Fruit fly (Drosophila melanogaster): Measurements from ENCODE around the gene CG13071.

The CG13071 gene

dm6 chr3L:16232924-16233323, 29.6 kb upstream of the CG13071 start, which contains the start of gene Hsc20:
Hsc20 (plus strand) TSS chr3L:16233127.
- TF ChIP-seq GATAd (GFP tag; optimal IDR thresholded peaks at IDR 0.05) (no peak), Vsx2 (GFP tag; optimal IDR thresholded peaks at IDR 0.05; ENCODE audit: partially characterized antibody) (no peak), HLH106 (tag; optimal IDR thresholded peaks at IDR 0.05) (no peak), Hr78 (GFP tag; optimal IDR thresholded peaks at IDR 0.05) (no peak), Dif (GFP tag; optimal IDR thresholded peaks at IDR 0.05; ENCODE audit: partially characterized antibody) (no peak), Mio (GFP tag; optimal IDR thresholded peaks at IDR 0.05) (no peak), OdsH (GFP tag; optimal IDR thresholded peaks at IDR 0.05) (no peak), br (GFP tag; optimal IDR thresholded peaks at IDR 0.05) (no peak), CG32264 (GFP tag; optimal IDR thresholded peaks at IDR 0.05) (no peak), jim (GFP tag; optimal IDR thresholded peaks at IDR 0.05) (no peak), fru (GFP tag; optimal IDR thresholded peaks at IDR 0.05) (no peak), foxo (GFP tag; optimal IDR thresholded peaks at IDR 0.05) (no peak)

DNA sequence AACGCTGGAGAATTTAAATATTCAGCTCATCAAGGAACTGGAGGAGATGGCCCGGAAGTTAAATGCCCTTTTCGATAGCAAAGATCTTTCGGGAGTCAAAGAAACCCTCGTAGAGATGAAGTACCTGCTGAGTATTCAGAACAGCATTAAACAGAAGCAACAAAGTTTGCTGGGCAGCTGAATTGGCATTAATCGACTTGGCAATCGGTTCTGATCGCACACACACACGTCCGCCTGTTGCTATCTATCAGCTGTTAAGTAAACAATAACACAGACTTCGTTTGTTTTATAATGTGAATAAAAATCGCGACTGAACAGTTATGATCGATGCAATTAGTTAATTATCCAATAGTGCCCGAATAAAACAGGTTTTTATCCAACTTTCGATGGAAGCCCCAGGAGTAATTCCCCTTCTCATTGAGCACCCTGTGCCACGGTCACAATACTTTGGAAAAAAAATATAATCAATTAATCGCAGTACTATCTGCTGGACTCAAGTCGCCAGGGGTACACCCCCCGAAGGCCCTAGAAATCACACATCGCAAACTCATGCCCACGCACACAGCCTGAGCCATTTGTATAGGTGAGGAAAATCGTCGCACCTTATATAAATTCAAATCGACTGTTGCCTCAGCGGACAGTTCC, 28.6 kb upstream of the CG13071 start:
- TF ChIP-seq usp (GFP tag; optimal IDR thresholded peaks at IDR 0.05) (no peak), h (GFP tag; optimal IDR thresholded peaks at IDR 0.05) (peak; percentile 32), psq (GFP tag; optimal IDR thresholded peaks at IDR 0.05) (no peak), rgr (GFP tag; optimal IDR thresholded peaks at IDR 0.05) (peak; percentile 21), Rel (GFP tag; optimal IDR thresholded peaks at IDR 0.05) (no peak), Rel (tag; optimal IDR thresholded peaks at IDR 0.05) (peak; percentile 96)

dm6 chr3L:16241296-16241695, 21.2 kb upstream of the CG13071 start:
- TF ChIP-seq usp (GFP tag; optimal IDR thresholded peaks at IDR 0.05) (no peak), psq (GFP tag; optimal IDR thresholded peaks at IDR 0.05) (no peak), Vsx2 (GFP tag; optimal IDR thresholded peaks at IDR 0.05; ENCODE audit: partially characterized antibody) (no peak), jim (GFP tag; optimal IDR thresholded peaks at IDR 0.05) (no peak), N (GFP tag; optimal IDR thresholded peaks at IDR 0.05) (no peak), sv (GFP tag; optimal IDR thresholded peaks at IDR 0.05) (no peak), br (GFP tag; optimal IDR thresholded peaks at IDR 0.05) (no peak), dmrt93B (GFP tag; optimal IDR thresholded peaks at IDR 0.05) (no peak), foxo (GFP tag; optimal IDR thresholded peaks at IDR 0.05) (no peak), CrebA (GFP tag; optimal IDR thresholded peaks at IDR 0.05; ENCODE audit: borderline replicate concordance) (no peak), h (GFP tag; optimal IDR thresholded peaks at IDR 0.05) (no peak)

DNA sequence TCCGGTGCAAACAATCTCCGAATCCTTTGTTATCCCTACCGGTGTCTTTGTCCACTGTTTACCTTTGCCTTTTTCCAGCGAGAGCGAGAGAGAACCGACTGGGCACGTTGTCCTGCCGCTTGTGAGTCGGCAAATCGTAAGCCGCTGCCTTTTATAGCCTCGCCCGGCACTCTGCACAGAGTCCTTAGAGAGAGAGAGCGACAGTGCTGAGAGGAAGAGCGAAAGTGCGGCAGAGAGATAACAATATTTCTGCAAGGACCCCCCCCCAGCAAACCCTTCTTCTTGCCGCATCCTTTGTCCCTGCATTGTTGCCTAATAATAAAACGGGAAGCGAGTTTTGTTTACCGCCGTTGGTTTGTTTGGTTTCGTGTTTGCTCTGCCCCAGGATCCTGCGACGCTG, 10.3 kb upstream of the CG13071 start, which contains the start of gene CG13055:
CG13055 (minus strand) TSS at position 101 of the 400 bp plus-strand sequence.
- TF ChIP-seq ey (GFP tag; optimal IDR thresholded peaks at IDR 0.05), result no peak
- TF ChIP-seq br (GFP tag; optimal IDR thresholded peaks at IDR 0.05), result no peak
- TF ChIP-seq sv (GFP tag; optimal IDR thresholded peaks at IDR 0.05), result no peak
- no peak for TF ChIP-seq Hr78 (GFP tag; optimal IDR thresholded peaks at IDR 0.05)
- TF ChIP-seq jim (GFP tag; optimal IDR thresholded peaks at IDR 0.05), result no peak
- no peak for TF ChIP-seq Rel (GFP tag; optimal IDR thresholded peaks at IDR 0.05)
- TF ChIP-seq Rel (tag; optimal IDR thresholded peaks at IDR 0.05), result no peak

dm6 chr3L:16257118-16257627, 5.4 kb upstream of the CG13071 start, which contains the start of gene CG13054:
CG13054 (minus strand) TSS chr3L:16257191.
- no peak for TF ChIP-seq Hr83 (GFP tag; optimal IDR thresholded peaks at IDR 0.05; ENCODE audit: poor library complexity, severe bottlenecking)
- no peak for TF ChIP-seq Sp1 (GFP tag; optimal IDR thresholded peaks at IDR 0.05)
- TF ChIP-seq CrebA (GFP tag; optimal IDR thresholded peaks at IDR 0.05; ENCODE audit: borderline replicate concordance), result no peak
- TF ChIP-seq usp (GFP tag; optimal IDR thresholded peaks at IDR 0.05), result no peak
- TF ChIP-seq pan (optimal IDR thresholded peaks at IDR 0.05), result no peak
- no peak for TF ChIP-seq h (GFP tag; optimal IDR thresholded peaks at IDR 0.05)
- TF ChIP-seq GATAd (GFP tag; optimal IDR thresholded peaks at IDR 0.05), result no peak
- no peak for TF ChIP-seq Myc (optimal IDR thresholded peaks at IDR 0.05)
- TF ChIP-seq OdsH (GFP tag; optimal IDR thresholded peaks at IDR 0.05), result no peak
- no peak for TF ChIP-seq Mio (GFP tag; optimal IDR thresholded peaks at IDR 0.05)
- no peak for TF ChIP-seq sage (GFP tag; optimal IDR thresholded peaks at IDR 0.05)
- no peak for TF ChIP-seq Vsx2 (GFP tag; optimal IDR thresholded peaks at IDR 0.05; ENCODE audit: partially characterized antibody)
- TF ChIP-seq Dif (GFP tag; optimal IDR thresholded peaks at IDR 0.05; ENCODE audit: partially characterized antibody), result no peak
- TF ChIP-seq CG9705 (GFP tag; optimal IDR thresholded peaks at IDR 0.05), result no peak
- no peak for TF ChIP-seq CG32264 (GFP tag; optimal IDR thresholded peaks at IDR 0.05)
